Worm (Caenorhabditis elegans) whole organism, L1 larva: ENCODE data around the gene set-25.

ENCODE experiments used
- aly-2 ChIP-seq: fragments of 150-350 bp; optimal IDR thresholded peaks from 2 replicates; lab custom pipeline; 2014; ENCODE audit warnings: missing biosample characterization, missing genetic modification characterization
- hlh-4 ChIP-seq: sonication (generic microtip); optimal IDR thresholded peaks from 2 replicates; lab custom pipeline; 2016; ENCODE audit warnings: mild to moderate bottlenecking, missing genetic modification characterization, missing compliant biosample characterization
- irx-1 ChIP-seq: sonication (generic microtip); optimal IDR thresholded peaks from 2 replicates; lab custom pipeline; 2016; ENCODE audit warnings: missing genetic modification characterization, missing compliant biosample characterization
- lin-13 ChIP-seq: fragments of 150-350 bp; optimal IDR thresholded peaks from 2 replicates; lab custom pipeline; 2014; ENCODE audit warnings: missing biosample characterization, missing genetic modification reagents, missing genetic modification characterization
- lin-15B ChIP-seq: fragments of 150-350 bp; sonication (generic microtip); optimal IDR thresholded peaks from 3 replicates; lab custom pipeline; 2014; ENCODE audit warnings: missing biosample characterization, missing genetic modification characterization
- mdl-1 ChIP-seq, 2 experiments: fragments of 150-350 bp; optimal IDR thresholded peaks; 2 replicates each; lab custom pipeline; 2014 to 2017; ENCODE audit warnings: missing biosample characterization in 2 of 2, missing genetic modification characterization in 2 of 2, inconsistent platforms in 1 of 2
- nhr-11 ChIP-seq: fragments of 150-350 bp; optimal IDR thresholded peaks from 2 replicates; lab custom pipeline; 2014; ENCODE audit warnings: missing biosample characterization, missing genetic modification characterization
- nhr-12 ChIP-seq: sonication (generic microtip); optimal IDR thresholded peaks from 2 replicates; lab custom pipeline; 2017; ENCODE audit warnings: missing biosample characterization, missing genetic modification characterization
- nhr-237 ChIP-seq: fragments of 150-350 bp; optimal IDR thresholded peaks from 2 replicates; lab custom pipeline; 2014; ENCODE audit warnings: missing biosample characterization, missing genetic modification characterization
- nhr-28 ChIP-seq: fragments of 150-350 bp; optimal IDR thresholded peaks from 2 replicates; lab custom pipeline; 2014; ENCODE audit warnings: missing biosample characterization, missing genetic modification characterization
- nhr-76 ChIP-seq: sonication (generic microtip); optimal IDR thresholded peaks from 2 replicates; lab custom pipeline; 2017; ENCODE audit warnings: missing biosample characterization, missing genetic modification characterization
- nhr-77 ChIP-seq: fragments of 150-350 bp; optimal IDR thresholded peaks from 2 replicates; lab custom pipeline; 2014; ENCODE audit warnings: missing biosample characterization, missing genetic modification characterization
- pqm-1 ChIP-seq: sonication (generic microtip); optimal IDR thresholded peaks from 3 replicates; lab custom pipeline; 2017; ENCODE audit warnings: missing biosample characterization, missing genetic modification characterization
- snpc-4 ChIP-seq: fragments of 150-350 bp; optimal IDR thresholded peaks from 2 replicates; lab custom pipeline; 2014; ENCODE audit warnings: missing biosample characterization, missing genetic modification characterization

ce11 chrIII:13339672-13340071 is 46.8 kb upstream of the set-25 start, which contains the start of gene F53A2.3:
- TF ChIP-seq lin-13, result no peak
- no peak for TF ChIP-seq irx-1 (tag; lab: Kevin White, UChicago)
- TF ChIP-seq pqm-1 (tag; lab: Kevin White, UChicago), result no peak
- TF ChIP-seq snpc-4, result no peak
- no peak for TF ChIP-seq hlh-4 (tag; lab: Kevin White, UChicago)
- TF ChIP-seq nhr-237 (tag; lab: Kevin White, UChicago), result no peak
- TF ChIP-seq nhr-28, result no peak
- no peak for TF ChIP-seq mdl-1 (tag; optimal IDR thresholded peaks at IDR 0.05; lab: Kevin White, UChicago)
- TF ChIP-seq aly-2 (tag; lab: Kevin White, UChicago), result no peak
- no peak for TF ChIP-seq nhr-12 (tag; lab: Kevin White, UChicago)
- no peak for TF ChIP-seq nhr-77
- no peak for TF ChIP-seq nhr-11 (tag; lab: Kevin White, UChicago)
- no peak for TF ChIP-seq lin-15B (tag; lab: Kevin White, UChicago)
- no peak for TF ChIP-seq nhr-76 (tag; lab: Kevin White, UChicago)
